Fruit fly (Drosophila melanogaster): ENCODE results near the gene Atg4a.
A peak's percentile ranks its signal among the peaks of the same experiment; 100 is the strongest.

Gene Atg4a

DNA sequence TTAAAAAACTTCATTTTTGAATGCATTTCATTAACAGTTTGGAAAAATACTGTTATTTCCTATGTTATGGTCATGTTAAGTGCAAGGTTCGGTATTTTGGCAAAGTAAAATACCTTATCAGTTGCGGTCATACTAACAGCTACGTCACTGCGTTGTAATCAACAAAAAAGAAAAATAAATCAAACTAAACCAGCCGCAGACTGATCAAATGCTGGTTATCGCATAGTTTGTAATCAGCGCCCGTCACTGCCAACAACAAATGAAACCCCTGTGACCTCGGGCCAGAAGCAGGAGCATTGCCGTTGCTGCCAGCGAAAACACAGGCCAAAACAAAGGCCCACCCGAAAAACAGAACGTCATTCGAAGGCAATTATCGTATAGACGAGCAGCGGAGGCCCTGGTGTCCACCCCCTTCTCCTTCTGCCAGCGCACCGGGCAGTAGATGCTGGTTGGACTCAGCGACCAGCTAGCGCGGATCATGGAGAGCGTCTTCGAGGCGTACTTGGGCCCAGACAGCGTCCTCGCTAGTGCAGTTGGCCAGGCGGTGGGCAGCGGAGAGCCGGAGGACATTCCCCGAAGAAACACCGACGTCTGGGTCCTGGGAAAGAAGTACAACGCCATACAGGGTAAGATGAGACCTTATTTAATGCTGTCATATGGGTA is at the start of gene Atg4a:
Gene Atg4a (plus strand): TSS at position 110 of the 663 bp plus-strand sequence.
- TF ChIP-seq eg (GFP tag; IDR thresholded peaks at IDR 0.05) = peak; percentile 45; the same call in 1 of the 3 replicates
- TF ChIP-seq lz (GFP tag; optimal IDR thresholded peaks at IDR 0.05) = no peak
- no peak for TF ChIP-seq CG9139 (GFP tag; optimal IDR thresholded peaks at IDR 0.05)
- no peak for TF ChIP-seq CG3919 (GFP tag; optimal IDR thresholded peaks at IDR 0.05)
- peak; percentile 9 for TF ChIP-seq CG1621 (tag; optimal IDR thresholded peaks at IDR 0.05)
- peak; percentile 57; the same call in 2 of the 3 replicates for TF ChIP-seq CG6163 (GFP tag; IDR thresholded peaks at IDR 0.05)
- TF ChIP-seq dac (GFP tag; optimal IDR thresholded peaks at IDR 0.05) = no peak
- peak; percentile 43; the same call in 1 of the 2 replicates for TF ChIP-seq CG15336 (GFP tag; IDR thresholded peaks at IDR 0.05)
- no peak for TF ChIP-seq fd85E (GFP tag; optimal IDR thresholded peaks at IDR 0.05)
- TF ChIP-seq Sox14 (GFP tag; optimal IDR thresholded peaks at IDR 0.05) = peak; percentile 33
- TF ChIP-seq CG11902 (GFP tag; optimal IDR thresholded peaks at IDR 0.05) = no peak
- no peak for TF ChIP-seq Hr39 (GFP tag; optimal IDR thresholded peaks at IDR 0.05)
- no peak for TF ChIP-seq Sox102F (GFP tag; optimal IDR thresholded peaks at IDR 0.05)
- TF ChIP-seq CG6808 (GFP tag; optimal IDR thresholded peaks at IDR 0.05) = peak; percentile 19
- TF ChIP-seq salr (GFP tag; optimal IDR thresholded peaks at IDR 0.05) = no peak
- TF ChIP-seq fkh (GFP tag; optimal IDR thresholded peaks at IDR 0.05) = no peak
- TF ChIP-seq CG7368 (GFP tag; optimal IDR thresholded peaks at IDR 0.05) = no peak
- TF ChIP-seq CG31627 (GFP tag; optimal IDR thresholded peaks at IDR 0.05) = no peak
- no peak for TF ChIP-seq Sox15 (GFP tag; optimal IDR thresholded peaks at IDR 0.05)
- no peak for TF ChIP-seq net (GFP tag; optimal IDR thresholded peaks at IDR 0.05)
- TF ChIP-seq CG11294 (GFP tag; IDR thresholded peaks at IDR 0.05) = no peak
- no peak for TF ChIP-seq CG34406 (GFP tag; optimal IDR thresholded peaks at IDR 0.05)
- no peak for TF ChIP-seq Smox (GFP tag; optimal IDR thresholded peaks at IDR 0.05)
- no peak for TF ChIP-seq vri (GFP tag; optimal IDR thresholded peaks at IDR 0.05)
- no peak for TF ChIP-seq CG8119 (GFP tag; IDR thresholded peaks at IDR 0.05)
- no peak for TF ChIP-seq CG10669 (GFP tag; optimal IDR thresholded peaks at IDR 0.05)
- TF ChIP-seq ss (GFP tag; optimal IDR thresholded peaks at IDR 0.05) = peak in 1 of 2 experiments; percentile 61
- TF ChIP-seq CG4318 (GFP tag; optimal IDR thresholded peaks at IDR 0.05) = no peak
- TF ChIP-seq Hr38 (GFP tag; optimal IDR thresholded peaks at IDR 0.05) = no peak
- no peak for TF ChIP-seq Lpt (GFP tag; optimal IDR thresholded peaks at IDR 0.05)
- no peak for TF ChIP-seq Ets21C (GFP tag; optimal IDR thresholded peaks at IDR 0.05)
- no peak for TF ChIP-seq cyc (GFP tag; optimal IDR thresholded peaks at IDR 0.05)
- no peak for TF ChIP-seq esn (GFP tag; optimal IDR thresholded peaks at IDR 0.05)
- no peak for TF ChIP-seq CG6854 (GFP tag; optimal IDR thresholded peaks at IDR 0.05)
- peak; percentile 40 for TF ChIP-seq CG3032 (tag; optimal IDR thresholded peaks at IDR 0.05)
- TF ChIP-seq Hr4 (GFP tag; optimal IDR thresholded peaks at IDR 0.05) = no peak
- no peak for TF ChIP-seq CG6792 (GFP tag; optimal IDR thresholded peaks at IDR 0.05)
- no peak for TF ChIP-seq CG32006 (GFP tag; optimal IDR thresholded peaks at IDR 0.05)
- peak; percentile 37 for TF ChIP-seq Ets96B (tag; optimal IDR thresholded peaks at IDR 0.05)
- no peak for TF ChIP-seq Gug (GFP tag; IDR thresholded peaks at IDR 0.05)
- TF ChIP-seq CG16779 (tag; optimal IDR thresholded peaks at IDR 0.05) = peak; percentile 29
- TF ChIP-seq CG11762 (GFP tag; optimal IDR thresholded peaks at IDR 0.05; ENCODE audit: insufficient read depth) = no peak
- no peak for TF ChIP-seq achi (GFP tag; optimal IDR thresholded peaks at IDR 0.05)
- TF ChIP-seq spab (GFP tag; optimal IDR thresholded peaks at IDR 0.05) = peak; percentile 3
- TF ChIP-seq Met (GFP tag; optimal IDR thresholded peaks at IDR 0.05) = no peak
- TF ChIP-seq Eip93F (GFP tag; optimal IDR thresholded peaks at IDR 0.05) = no peak
- TF ChIP-seq dsx (GFP tag; optimal IDR thresholded peaks at IDR 0.05; ENCODE audit: poor library complexity, severe bottlenecking) = no peak
- no peak for TF ChIP-seq topi (GFP tag; optimal IDR thresholded peaks at IDR 0.05)
- peak; percentile 43 for TF ChIP-seq Eip78C (GFP tag)
- no peak for TF ChIP-seq Eip75B (GFP tag; optimal IDR thresholded peaks at IDR 0.05)
- TF ChIP-seq OdsH (GFP tag; optimal IDR thresholded peaks at IDR 0.05) = no peak
- no peak for TF ChIP-seq CG10631 (GFP tag; optimal IDR thresholded peaks at IDR 0.05)

Measured in whole organism, prepupa.